Fruit fly (Drosophila melanogaster) whole organism, embryonic: ENCODE data around the gene Rcd5.

Source experiments
- CG12659 ChIP-seq: fragments of 200-800 bp; sonication (Bioruptor generic); optimal IDR thresholded peaks from 3 replicates; lab custom pipeline; 2017; ENCODE audit warnings: mild to moderate bottlenecking, missing biosample characterization, missing genetic modification reagents, missing genetic modification characterization
- CG13775 ChIP-seq: fragments of 200-800 bp; sonication (Bioruptor generic); optimal IDR thresholded peaks from 3 replicates; lab custom pipeline; 2017; ENCODE audit warnings: missing biosample characterization, mild to moderate bottlenecking, missing genetic modification characterization
- CG14965 ChIP-seq: fragments of 200-800 bp; sonication (Bioruptor generic); optimal IDR thresholded peaks from 2 replicates; lab custom pipeline; 2016; ENCODE audit warnings: missing biosample characterization, missing genetic modification characterization, borderline replicate concordance
- CG3407 ChIP-seq: fragments of 200-800 bp; sonication (Bioruptor generic); optimal IDR thresholded peaks from 2 replicates; lab custom pipeline; 2018; ENCODE audit warnings: missing biosample characterization, mild to moderate bottlenecking, missing genetic modification characterization
- CG34224 ChIP-seq: fragments of 200-800 bp; sonication (Bioruptor generic); IDR thresholded peaks from 3 replicates; pipeline ENCODE4 v1.3.6; 2022; ENCODE audit warnings: missing biosample characterization, missing genetic modification characterization; ENCODE audit not compliant: partially characterized antibody
- CG7745 ChIP-seq: fragments of 200-800 bp; sonication (Bioruptor generic); optimal IDR thresholded peaks from 2 replicates; lab custom pipeline; 2018; ENCODE audit warnings: missing biosample characterization, mild to moderate bottlenecking, missing genetic modification characterization, moderate library complexity
- Max ChIP-seq: fragments of 200-800 bp; sonication (Bioruptor generic); optimal IDR thresholded peaks from 2 replicates; lab custom pipeline; 2016; ENCODE audit warnings: missing biosample characterization, mild to moderate bottlenecking, missing genetic modification characterization
- abd-A ChIP-seq: fragments of 200-800 bp; sonication (Bioruptor generic); optimal IDR thresholded peaks from 3 replicates; lab custom pipeline; 2019; ENCODE audit warnings: missing biosample characterization, mild to moderate bottlenecking, missing genetic modification characterization, moderate library complexity
- dati ChIP-seq: fragments of 200-800 bp; sonication (Bioruptor generic); IDR thresholded peaks from 2 replicates; pipeline ENCODE4 v1.3.6; 2022; ENCODE audit warnings: missing biosample characterization, missing genetic modification characterization
- fd64A ChIP-seq: fragments of 200-800 bp; sonication (Bioruptor generic); optimal IDR thresholded peaks from 3 replicates; lab custom pipeline; 2018; ENCODE audit warnings: missing biosample characterization, mild to moderate bottlenecking, missing genetic modification characterization
- ftz-f1 ChIP-seq: fragments of 200-800 bp; sonication (Bioruptor generic); optimal IDR thresholded peaks from 2 replicates; lab custom pipeline; 2016; ENCODE audit warnings: missing biosample characterization, missing genetic modification characterization
- gt ChIP-seq: fragments of 200-800 bp; sonication (Bioruptor generic); IDR thresholded peaks from 2 replicates; pipeline ENCODE4 v1.3.6; 2022; ENCODE audit warnings: missing biosample characterization, missing genetic modification characterization
- sim ChIP-seq: fragments of 200-800 bp; sonication (Bioruptor generic); IDR thresholded peaks from 2 replicates; pipeline ENCODE4 v1.3.6; 2022; ENCODE audit warnings: missing biosample characterization, missing genetic modification characterization
- ttk ChIP-seq: fragments of 200-800 bp; sonication (Bioruptor generic); IDR thresholded peaks from 2 replicates; pipeline ENCODE4 v2.1.2; 2022; ENCODE audit warnings: missing biosample characterization, missing genetic modification characterization

dm6 chr3L:4028305-4028704, 12.0 kb upstream of the Rcd5 start, which contains the start of the genes Gr64b and Gr64c:
- TF ChIP-seq CG3407 (GFP tag; lab: Kevin White, UChicago) (no peak), CG13775 (GFP tag; lab: Kevin White, UChicago) (no peak), abd-A (tag; lab: Kevin White, UChicago) (no peak), CG14965 (GFP tag; lab: Kevin White, UChicago) (no peak), dati (GFP tag; lab: Robert Waterston, UW) (no peak), gt (GFP tag; lab: Robert Waterston, UW) (no peak), CG7745 (tag; lab: Kevin White, UChicago) (no peak), ttk (GFP tag; lab: Robert Waterston, UW) (no peak), ftz-f1 (GFP tag; lab: Kevin White, UChicago) (no peak), CG34224 (GFP tag; lab: Robert Waterston, UW) (no peak), CG12659 (GFP tag; lab: Kevin White, UChicago) (no peak), sim (GFP tag; lab: Robert Waterston, UW) (no peak), Max (GFP tag; lab: Kevin White, UChicago) (no peak), fd64A (no peak)
